Worm (Caenorhabditis elegans): ENCODE data around the gene C27B7.6.

C27B7.6 gene

ce11 chrIV:8893746-8894145 is 12.4 kb downstream of the C27B7.6 start, which contains the start of gene rad-54.L2 (continued):
- no peak for TF ChIP-seq saeg-2 (GFP tag; IDR thresholded peaks at IDR 0.05)
- peak; percentile 46 for TF ChIP-seq nhr-77 (tag; optimal IDR thresholded peaks at IDR 0.05)
- TF ChIP-seq spr-1 (tag; optimal IDR thresholded peaks at IDR 0.05) = no peak
- TF ChIP-seq lin-29 (GFP tag; IDR thresholded peaks at IDR 0.05) = no peak
- TF ChIP-seq nhr-11 (tag; optimal IDR thresholded peaks at IDR 0.05) = peak; percentile 8
- TF ChIP-seq cey-2 (tag; optimal IDR thresholded peaks at IDR 0.05; ENCODE audit: borderline replicate concordance, insufficient read depth) = no peak
- TF ChIP-seq hif-1 (tag; optimal IDR thresholded peaks at IDR 0.05) = peak in 1 of 2 experiments; percentile 26
- TF ChIP-seq nhr-10 (tag; optimal IDR thresholded peaks at IDR 0.05) = no peak
- TF ChIP-seq duxl-1 (tag; optimal IDR thresholded peaks at IDR 0.05; ENCODE audit: poor library complexity) = no peak
- no peak for TF ChIP-seq F26F4.8 (GFP tag; conservative IDR thresholded peaks at IDR 0.05)
- TF ChIP-seq nhr-76 (tag; optimal IDR thresholded peaks at IDR 0.05) = no peak
- TF ChIP-seq ztf-11 (tag; optimal IDR thresholded peaks at IDR 0.05) = no peak
- no peak for TF ChIP-seq egl-43 (GFP tag; IDR thresholded peaks at IDR 0.05)
- peak; percentile 52 for TF ChIP-seq nhr-6 (tag; optimal IDR thresholded peaks at IDR 0.05)
- TF ChIP-seq unc-62 (GFP tag; optimal IDR thresholded peaks at IDR 0.05 in 1 of 2) = no peak
- no peak for TF ChIP-seq unc-62 (tag; optimal IDR thresholded peaks at IDR 0.05)
- TF ChIP-seq mxl-2 (GFP tag; conservative IDR thresholded peaks at IDR 0.05) = no peak
- TF ChIP-seq ceh-82 (tag; optimal IDR thresholded peaks at IDR 0.05) = no peak
- TF ChIP-seq ceh-44 (GFP tag; IDR thresholded peaks at IDR 0.05) = no peak
- peak; percentile 81 for TF ChIP-seq dve-1 (tag; optimal IDR thresholded peaks at IDR 0.05; ENCODE audit: insufficient read depth)
- no peak for TF ChIP-seq dmd-8 (GFP tag; IDR thresholded peaks at IDR 0.05)
- no peak for TF ChIP-seq F10B5.3 (tag; optimal IDR thresholded peaks at IDR 0.05)
- TF ChIP-seq dpl-1 (GFP tag; optimal IDR thresholded peaks at IDR 0.05) = peak; percentile 59
- peak; percentile 5 for TF ChIP-seq ztf-7 (tag; optimal IDR thresholded peaks at IDR 0.05)
- TF ChIP-seq sdz-12 (GFP tag; optimal IDR thresholded peaks at IDR 0.05) = no peak
- no peak for TF ChIP-seq ZK546.5 (tag; optimal IDR thresholded peaks at IDR 0.05)
- TF ChIP-seq fkh-10 (GFP tag; optimal IDR thresholded peaks at IDR 0.05) = peak; percentile 1
- no peak for TF ChIP-seq ces-1 (GFP tag; optimal IDR thresholded peaks at IDR 0.05)
- TF ChIP-seq zip-11 (GFP tag; IDR thresholded peaks at IDR 0.05) = no peak
- TF ChIP-seq ceh-20 (GFP tag; IDR thresholded peaks at IDR 0.05) = no peak
- no peak for TF ChIP-seq tra-1 (GFP tag; IDR thresholded peaks at IDR 0.05)
- TF ChIP-seq arid-1 (GFP tag; conservative IDR thresholded peaks at IDR 0.05) = peak; percentile 53; the same call in 1 of the 2 replicates
- peak; percentile 60 for TF ChIP-seq rbr-2 (tag; optimal IDR thresholded peaks at IDR 0.05)
- TF ChIP-seq nhr-25 (tag; optimal IDR thresholded peaks at IDR 0.05; ENCODE audit: borderline replicate concordance, insufficient read depth) = no peak
- no peak for TF ChIP-seq lin-39 (tag; optimal IDR thresholded peaks at IDR 0.05)
- TF ChIP-seq jun-1 (tag; optimal IDR thresholded peaks at IDR 0.05) = no peak
- no peak for TF ChIP-seq lim-7 (GFP tag; IDR thresholded peaks at IDR 0.05)
- TF ChIP-seq hlh-11 (tag; optimal IDR thresholded peaks at IDR 0.05) = peak; percentile 66
- TF ChIP-seq nhr-28 (tag; optimal IDR thresholded peaks at IDR 0.05) = peak; percentile 59
- TF ChIP-seq aha-1 (tag) = no peak
- no peak for TF ChIP-seq spr-3 (GFP tag; optimal IDR thresholded peaks at IDR 0.05)
- TF ChIP-seq D1046.2 (GFP tag; IDR thresholded peaks at IDR 0.05) = no peak
- TF ChIP-seq Y75B8A.6 (GFP tag; IDR thresholded peaks at IDR 0.05) = no peak
- TF ChIP-seq ceh-28 (tag; optimal IDR thresholded peaks at IDR 0.05) = no peak
- peak in 1 of 2 experiments; percentile 82 for TF ChIP-seq lsy-2 (tag; optimal IDR thresholded peaks at IDR 0.05)
- TF ChIP-seq daf-16 (GFP tag; optimal IDR thresholded peaks at IDR 0.05) = peak in 1 of 2 experiments; percentile 24
- TF ChIP-seq daf-16 (tag; optimal IDR thresholded peaks at IDR 0.05) = peak; percentile 88
- peak; percentile 50; the same call in 1 of the 2 replicates for TF ChIP-seq pha-4 (GFP tag; IDR thresholded peaks at IDR 0.05)
- peak; percentile 97 for TF ChIP-seq pha-4 (tag; optimal IDR thresholded peaks at IDR 0.05)
- TF ChIP-seq zip-2 (tag; optimal IDR thresholded peaks at IDR 0.05) = no peak
- TF ChIP-seq mdt-29 (GFP tag; IDR thresholded peaks at IDR 0.05) = no peak
- peak; percentile 95 for TF ChIP-seq hlh-30 (tag; optimal IDR thresholded peaks at IDR 0.05; ENCODE audit: insufficient read depth)
